Worm (Caenorhabditis elegans): ENCODE data around the gene pals-37.

Gene pals-37

ce11 chrV:12446895-12447294 is 5.6 kb upstream of the pals-37 start, which contains the start of the genes pals-38 and C54D10.9:
Gene pals-38, minus strand, starts transcription at chrV:12446995.
Gene C54D10.9, plus strand, starts transcription at chrV:12447153.
- no peak for TF ChIP-seq nhr-102 (tag; optimal IDR thresholded peaks at IDR 0.05)
- no peak for TF ChIP-seq php-3 (GFP tag; IDR thresholded peaks at IDR 0.05)
- no peak for TF ChIP-seq nhr-42 (GFP tag; IDR thresholded peaks at IDR 0.05)
- TF ChIP-seq lsy-2 (tag; optimal IDR thresholded peaks at IDR 0.05), result no peak
- TF ChIP-seq spr-1 (tag; optimal IDR thresholded peaks at IDR 0.05), result no peak
- TF ChIP-seq dpl-1 (GFP tag; optimal IDR thresholded peaks at IDR 0.05), result no peak
- no peak for TF ChIP-seq ceh-62 (tag; optimal IDR thresholded peaks at IDR 0.05)
- TF ChIP-seq lin-39 (tag; optimal IDR thresholded peaks at IDR 0.05), result no peak
- no peak for TF ChIP-seq hlh-30 (tag; optimal IDR thresholded peaks at IDR 0.05; ENCODE audit: insufficient read depth)
- TF ChIP-seq mep-1 (tag; optimal IDR thresholded peaks at IDR 0.05), result no peak
- no peak for TF ChIP-seq F10B5.3 (tag; optimal IDR thresholded peaks at IDR 0.05)
- no peak for TF ChIP-seq lin-29 (GFP tag; IDR thresholded peaks at IDR 0.05)
- TF ChIP-seq unc-39 (tag; optimal IDR thresholded peaks at IDR 0.05), result no peak
- no peak for TF ChIP-seq nhr-48 (tag; optimal IDR thresholded peaks at IDR 0.05)
- TF ChIP-seq dve-1 (tag; optimal IDR thresholded peaks at IDR 0.05; ENCODE audit: insufficient read depth), result no peak

DNA sequence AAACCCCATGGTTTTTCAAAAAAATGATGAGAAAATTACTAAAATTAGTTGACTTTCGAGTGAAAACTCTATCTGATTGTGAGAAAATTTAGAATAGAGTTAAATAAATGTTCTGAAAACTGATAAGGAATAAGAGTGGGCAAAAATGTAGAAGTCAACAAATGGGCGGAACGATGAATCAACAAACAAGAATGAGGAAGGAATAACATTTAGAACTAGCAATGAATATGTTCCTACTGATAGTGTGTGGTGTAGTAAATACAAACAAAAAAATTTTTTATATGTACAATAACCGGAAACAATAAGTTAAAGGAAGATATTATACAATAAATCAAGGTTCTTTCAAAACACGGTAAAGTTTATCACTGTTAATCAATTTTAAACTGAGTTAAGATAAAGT is 2.4 kb upstream of the pals-37 start, which contains the start of gene pals-39:
pals-39 (minus strand) TSS at position 101 of the 400 bp plus-strand sequence.
- TF ChIP-seq snpc-4 (tag; optimal IDR thresholded peaks at IDR 0.05) (no peak), madf-5 (GFP tag; IDR thresholded peaks at IDR 0.05) (no peak), pqm-1 (tag; optimal IDR thresholded peaks at IDR 0.05) (peak; percentile 21), spr-3 (GFP tag; optimal IDR thresholded peaks at IDR 0.05) (no peak), daf-16 (GFP tag; optimal IDR thresholded peaks at IDR 0.05) (no peak), daf-16 (tag; optimal IDR thresholded peaks at IDR 0.05) (peak; percentile 64), snpc-1.2 (GFP tag; IDR thresholded peaks at IDR 0.05) (no peak), dmd-8 (GFP tag; IDR thresholded peaks at IDR 0.05) (no peak), lsy-2 (tag; optimal IDR thresholded peaks at IDR 0.05) (no peak)

DNA sequence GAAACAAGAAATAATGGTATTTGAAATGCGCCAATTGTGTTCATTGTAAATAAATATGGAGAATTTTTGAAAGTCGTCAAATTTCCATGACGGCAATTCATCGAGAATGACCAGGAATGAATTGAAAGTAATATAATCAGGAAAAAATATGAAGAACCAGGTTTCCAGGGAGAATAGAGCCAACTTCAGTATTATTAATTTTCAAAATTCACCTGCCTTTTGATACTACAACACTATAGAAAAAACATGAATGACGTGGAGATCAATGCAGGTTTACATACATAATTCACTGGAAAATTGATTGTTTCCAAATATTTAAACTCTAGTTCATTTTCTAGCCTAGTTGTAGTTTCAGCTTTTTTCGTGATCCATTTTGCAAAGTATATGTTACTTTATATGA is 7.6 kb downstream of the pals-37 start, which contains the start of gene srh-25:
srh-25 (minus strand) TSS at position 101 of the 400 bp plus-strand sequence.
- TF ChIP-seq hlh-30 (tag; optimal IDR thresholded peaks at IDR 0.05; ENCODE audit: insufficient read depth) (no peak), zfp-3 (GFP tag; conservative IDR thresholded peaks at IDR 0.05) (no peak), nhr-10 (tag; optimal IDR thresholded peaks at IDR 0.05) (no peak), fkh-10 (GFP tag; optimal IDR thresholded peaks at IDR 0.05) (no peak), aly-2 (tag; optimal IDR thresholded peaks at IDR 0.05) (no peak), set-16 (GFP tag; IDR thresholded peaks at IDR 0.05) (no peak), lim-7 (GFP tag; IDR thresholded peaks at IDR 0.05) (no peak), egl-43 (GFP tag; IDR thresholded peaks at IDR 0.05) (no peak), lin-29 (GFP tag; IDR thresholded peaks at IDR 0.05) (no peak), zip-11 (GFP tag; IDR thresholded peaks at IDR 0.05) (no peak)

DNA sequence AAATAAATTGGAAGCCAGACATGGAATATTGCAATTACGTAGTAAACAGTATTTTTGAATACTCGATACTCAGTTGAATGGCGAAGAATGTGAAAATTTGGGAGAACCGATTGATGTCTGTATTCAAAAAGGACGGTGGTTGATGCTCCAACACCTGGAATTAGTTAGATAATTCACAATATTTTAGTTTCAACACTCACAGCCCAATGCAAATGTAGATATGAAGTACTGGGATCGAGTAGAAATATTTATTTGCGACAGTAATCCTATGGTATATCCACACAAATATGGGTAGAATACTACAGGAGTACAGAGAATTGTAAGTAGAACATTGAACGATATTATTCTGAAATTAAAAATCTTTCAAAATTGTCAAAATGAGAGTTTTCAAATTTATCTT is 8.2 kb downstream of the pals-37 start:
- TF ChIP-seq nhr-25 (tag; optimal IDR thresholded peaks at IDR 0.05; ENCODE audit: borderline replicate concordance, insufficient read depth) (no peak), tra-1 (GFP tag; IDR thresholded peaks at IDR 0.05) (no peak), ztf-7 (tag; optimal IDR thresholded peaks at IDR 0.05) (no peak), skn-1 (tag; optimal IDR thresholded peaks at IDR 0.05) (no peak), lin-1 (GFP tag; IDR thresholded peaks at IDR 0.05) (no peak), unc-62 (GFP tag; optimal IDR thresholded peaks at IDR 0.05 in 1 of 2) (peak in 1 of 2 experiments; percentile 94), unc-62 (tag; optimal IDR thresholded peaks at IDR 0.05) (no peak)
